Worm (Caenorhabditis elegans) whole organism, L3 larva: ENCODE measurements around the gene hst-3.2.
A peak's percentile ranks its signal among the peaks of the same experiment; 100 is the strongest.

Experiments used
- R02D3.7 ChIP-seq: fragments of 150-350 bp; optimal IDR thresholded peaks from 2 replicates; lab custom pipeline; 2014; ENCODE audit warnings: missing biosample characterization, missing genetic modification characterization
- ZK546.5 ChIP-seq: sonication (generic microtip); optimal IDR thresholded peaks from 2 replicates; lab custom pipeline; 2017; ENCODE audit warnings: missing biosample characterization, missing genetic modification characterization
- ama-1 ChIP-seq: fragments of 150-350 bp; optimal IDR thresholded peaks from 2 replicates; lab custom pipeline; 2018
- ceh-16 ChIP-seq: sonication (generic microtip); optimal IDR thresholded peaks from 2 replicates; lab custom pipeline; 2017; ENCODE audit warnings: missing biosample characterization, missing genetic modification characterization
- ceh-28 ChIP-seq: fragments of 150-350 bp; optimal IDR thresholded peaks from 2 replicates; lab custom pipeline; 2014; ENCODE audit warnings: missing biosample characterization, missing genetic modification reagents, missing genetic modification characterization
- ceh-82 ChIP-seq: fragments of 150-350 bp; optimal IDR thresholded peaks from 2 replicates; lab custom pipeline; 2014; ENCODE audit warnings: missing biosample characterization, missing genetic modification characterization
- ceh-9 ChIP-seq: sonication (generic microtip); optimal IDR thresholded peaks from 2 replicates; lab custom pipeline; 2018; ENCODE audit warnings: missing biosample characterization, missing genetic modification characterization
- egl-5 ChIP-seq: fragments of 150-350 bp; optimal IDR thresholded peaks from 2 replicates; lab custom pipeline; 2017; ENCODE audit warnings: missing biosample characterization, missing genetic modification reagents, missing genetic modification characterization, inconsistent platforms
- elt-1 ChIP-seq: fragments of 150-350 bp; optimal IDR thresholded peaks from 2 replicates; lab custom pipeline; 2014; ENCODE audit warnings: missing biosample characterization, missing genetic modification characterization
- elt-2 ChIP-seq: sonication (generic microtip); optimal IDR thresholded peaks from 2 replicates; lab custom pipeline; 2016; ENCODE audit warnings: missing genetic modification reagents, mild to moderate bottlenecking, missing genetic modification characterization, missing compliant biosample characterization
- elt-3 ChIP-seq, 3 experiments: fragments of 150-350 bp in 1 of 3; sonication (generic microtip) in 2 of 3; optimal IDR thresholded peaks; 2 replicates in 2 of 3; 4 replicates in 1 of 3; lab custom pipeline; 2014 to 2017; ENCODE audit warnings: missing biosample characterization in 3 of 3, missing genetic modification characterization in 3 of 3
- eor-1 ChIP-seq, 2 experiments: fragments of 150-350 bp; optimal IDR thresholded peaks; 2 replicates each; lab custom pipeline; 2014 to 2018; ENCODE audit warnings: missing biosample characterization in 2 of 2, missing genetic modification characterization in 2 of 2
- fkh-10 ChIP-seq: sonication (generic microtip); optimal IDR thresholded peaks from 2 replicates; lab custom pipeline; 2017; ENCODE audit warnings: missing biosample characterization, missing genetic modification reagents, missing genetic modification characterization
- fkh-2 ChIP-seq: fragments of 150-350 bp; optimal IDR thresholded peaks from 2 replicates; lab custom pipeline; 2014; ENCODE audit warnings: missing biosample characterization, missing genetic modification reagents, missing genetic modification characterization
- fos-1 ChIP-seq: fragments of 150-350 bp; optimal IDR thresholded peaks from 2 replicates; lab custom pipeline; 2014; ENCODE audit warnings: missing biosample characterization, missing genetic modification characterization
- hmg-11 ChIP-seq: sonication (generic microtip); optimal IDR thresholded peaks from 2 replicates; lab custom pipeline; 2016; ENCODE audit warnings: missing genetic modification characterization, missing compliant biosample characterization
- jun-1 ChIP-seq: fragments of 150-350 bp; optimal IDR thresholded peaks from 2 replicates; lab custom pipeline; 2014; ENCODE audit warnings: missing biosample characterization, missing genetic modification reagents, missing genetic modification characterization
- lin-15B ChIP-seq: fragments of 150-350 bp; optimal IDR thresholded peaks from 2 replicates; lab custom pipeline; 2014; ENCODE audit warnings: missing biosample characterization, missing genetic modification characterization
- lin-39 ChIP-seq: fragments of 150-350 bp; optimal IDR thresholded peaks from 2 replicates; lab custom pipeline; 2018; ENCODE audit warnings: missing biosample characterization, missing genetic modification reagents, missing genetic modification characterization
- lsy-12 ChIP-seq: sonication (generic microtip); optimal IDR thresholded peaks from 2 replicates; lab custom pipeline; 2016; ENCODE audit warnings: mild to moderate bottlenecking, missing genetic modification characterization, missing compliant biosample characterization
- mdl-1 ChIP-seq: fragments of 150-350 bp; optimal IDR thresholded peaks from 2 replicates; lab custom pipeline; 2014; ENCODE audit warnings: missing biosample characterization, missing genetic modification characterization
- mml-1 ChIP-seq: fragments of 150-350 bp; sonication (generic microtip); optimal IDR thresholded peaks from 3 replicates; lab custom pipeline; 2014; ENCODE audit warnings: missing biosample characterization, missing genetic modification characterization
- nfya-1 ChIP-seq: sonication (generic microtip); optimal IDR thresholded peaks from 2 replicates; lab custom pipeline; 2017; ENCODE audit warnings: missing genetic modification characterization, mild to moderate bottlenecking, missing compliant biosample characterization, antibody characterized with exemption, moderate library complexity; ENCODE audit not compliant: insufficient read depth
- nhr-11 ChIP-seq: fragments of 150-350 bp; optimal IDR thresholded peaks from 2 replicates; lab custom pipeline; 2014; ENCODE audit warnings: missing biosample characterization, missing genetic modification characterization
- nhr-237 ChIP-seq: fragments of 150-350 bp; optimal IDR thresholded peaks from 2 replicates; lab custom pipeline; 2014; ENCODE audit warnings: missing biosample characterization, missing genetic modification characterization
- nhr-25 ChIP-seq: sonication (generic microtip); optimal IDR thresholded peaks from 2 replicates; lab custom pipeline; 2017; ENCODE audit warnings: missing biosample characterization, missing genetic modification characterization
- nhr-28 ChIP-seq: fragments of 150-350 bp; optimal IDR thresholded peaks from 2 replicates; lab custom pipeline; 2014; ENCODE audit warnings: missing biosample characterization, missing genetic modification characterization
- nhr-43 ChIP-seq: sonication (generic microtip); optimal IDR thresholded peaks from 2 replicates; lab custom pipeline; 2016; ENCODE audit warnings: mild to moderate bottlenecking, missing genetic modification characterization, missing compliant biosample characterization; ENCODE audit not compliant: poor library complexity, severe bottlenecking
- nhr-67 ChIP-seq: fragments of 150-350 bp; optimal IDR thresholded peaks from 2 replicates; lab custom pipeline; 2014; ENCODE audit warnings: missing biosample characterization, missing genetic modification characterization
- nhr-76 ChIP-seq: fragments of 150-350 bp; sonication (generic microtip); optimal IDR thresholded peaks from 5 replicates; lab custom pipeline; 2014; ENCODE audit warnings: missing biosample characterization, missing genetic modification characterization
- nhr-77 ChIP-seq: fragments of 150-350 bp; optimal IDR thresholded peaks from 2 replicates; lab custom pipeline; 2014; ENCODE audit warnings: missing biosample characterization, missing genetic modification characterization
- pha-4 ChIP-seq: fragments of 150-350 bp; optimal IDR thresholded peaks from 2 replicates; lab custom pipeline; 2014; ENCODE audit warnings: missing biosample characterization, missing genetic modification reagents, missing genetic modification characterization
- pqm-1 ChIP-seq: fragments of 150-350 bp; optimal IDR thresholded peaks from 2 replicates; lab custom pipeline; 2017; ENCODE audit warnings: missing biosample characterization, missing genetic modification characterization, inconsistent platforms
- skn-1 ChIP-seq: fragments of 150-350 bp; optimal IDR thresholded peaks from 2 replicates; lab custom pipeline; 2014; ENCODE audit warnings: missing biosample characterization, missing genetic modification characterization
- snpc-4 ChIP-seq: fragments of 150-350 bp; optimal IDR thresholded peaks from 2 replicates; lab custom pipeline; 2014; ENCODE audit warnings: missing biosample characterization, missing genetic modification characterization
- tbx-2 ChIP-seq: sonication (generic microtip); optimal IDR thresholded peaks from 2 replicates; lab custom pipeline; 2016; ENCODE audit warnings: mild to moderate bottlenecking, missing genetic modification characterization, missing compliant biosample characterization
- unc-62 ChIP-seq: fragments of 150-350 bp; sonication (generic microtip); optimal IDR thresholded peaks from 4 replicates; lab custom pipeline; 2014; ENCODE audit warnings: missing biosample characterization, missing genetic modification reagents, missing genetic modification characterization
- ztf-11 ChIP-seq: fragments of 150-350 bp; optimal IDR thresholded peaks from 2 replicates; lab custom pipeline; 2014; ENCODE audit warnings: missing biosample characterization, missing genetic modification characterization
- ztf-4 ChIP-seq: fragments of 150-350 bp; optimal IDR thresholded peaks from 2 replicates; lab custom pipeline; 2014; ENCODE audit warnings: missing biosample characterization, missing genetic modification characterization

The hst-3.2 gene

ce11 chrX:2971542-2971988, 47.8 kb upstream of the hst-3.2 start:
- TF ChIP-seq pha-4 (tag; lab: Kevin White, UChicago), result peak; percentile 53
- TF ChIP-seq ZK546.5 (tag; lab: Kevin White, UChicago), result no peak
- TF ChIP-seq ama-1 (lab: Kevin White, UChicago), result peak; percentile 83
- no peak for TF ChIP-seq fkh-2 (tag; lab: Kevin White, UChicago)
- TF ChIP-seq elt-3 (tag; optimal IDR thresholded peaks at IDR 0.05; lab: Kevin White, UChicago), result no peak
- peak; percentile 76 for TF ChIP-seq nfya-1 (tag; lab: Kevin White, UChicago)
- peak; percentile 58 for TF ChIP-seq fos-1 (tag; lab: Kevin White, UChicago)
- TF ChIP-seq nhr-77 (tag; lab: Kevin White, UChicago), result no peak
- peak; percentile 88 for TF ChIP-seq ceh-28 (tag; lab: Kevin White, UChicago)
- TF ChIP-seq tbx-2, result no peak
- TF ChIP-seq ceh-82 (tag; lab: Kevin White, UChicago), result no peak
- TF ChIP-seq nhr-25 (tag; lab: Kevin White, UChicago), result no peak
- peak; percentile 13 for TF ChIP-seq lin-15B
- TF ChIP-seq hmg-11 (tag; lab: Kevin White, UChicago), result peak; percentile 62
- no peak for TF ChIP-seq nhr-237 (tag; lab: Kevin White, UChicago)
- TF ChIP-seq unc-62, result peak; percentile 80
- no peak for TF ChIP-seq R02D3.7
- no peak for TF ChIP-seq mml-1
- TF ChIP-seq fkh-10, result peak; percentile 71
- peak; percentile 55 for TF ChIP-seq snpc-4 (tag; lab: Kevin White, UChicago)
- no peak for TF ChIP-seq ceh-16 (tag; lab: Kevin White, UChicago)
- TF ChIP-seq egl-5 (tag; lab: Kevin White, UChicago), result peak; percentile 77
- peak; percentile 75 for TF ChIP-seq pqm-1 (tag; lab: Kevin White, UChicago)
- peak; percentile 81 for TF ChIP-seq jun-1
- no peak for TF ChIP-seq nhr-28 (tag; lab: Kevin White, UChicago)
- TF ChIP-seq nhr-11 (tag; lab: Kevin White, UChicago), result no peak
- no peak for TF ChIP-seq eor-1 (tag; optimal IDR thresholded peaks at IDR 0.05; lab: Kevin White, UChicago)
- TF ChIP-seq ztf-4, result no peak
- no peak for TF ChIP-seq ztf-11
- TF ChIP-seq elt-1 (tag; lab: Kevin White, UChicago), result peak; percentile 30
- peak; percentile 85 for TF ChIP-seq lin-39 (tag; lab: Kevin White, UChicago)
- no peak for TF ChIP-seq nhr-43 (tag; lab: Kevin White, UChicago)
- TF ChIP-seq lsy-12 (tag; lab: Kevin White, UChicago), result peak; percentile 70
- TF ChIP-seq nhr-67 (tag; lab: Kevin White, UChicago), result no peak
- no peak for TF ChIP-seq nhr-76
- peak; percentile 45 for TF ChIP-seq skn-1 (tag; lab: Kevin White, UChicago)
- TF ChIP-seq ceh-9 (tag; lab: Kevin White, UChicago), result no peak
- TF ChIP-seq mdl-1 (tag; lab: Kevin White, UChicago), result peak; percentile 86
- TF ChIP-seq elt-2 (tag; lab: Kevin White, UChicago), result peak; percentile 81
- TF ChIP-seq, all 47 proteins: peak for 19

- TF ChIP-seq mdl-1 (tag; lab: Kevin White, UChicago) (no peak), ceh-9 (tag; lab: Kevin White, UChicago) (no peak), nhr-25 (tag; lab: Kevin White, UChicago) (peak; percentile 9), elt-1 (tag; lab: Kevin White, UChicago) (peak; percentile 28), elt-2 (tag; lab: Kevin White, UChicago) (peak; percentile 33), pqm-1 (tag; lab: Kevin White, UChicago) (peak; percentile 33), pha-4 (tag; lab: Kevin White, UChicago) (peak; percentile 31), ZK546.5 (tag; lab: Kevin White, UChicago) (no peak), snpc-4 (tag; lab: Kevin White, UChicago) (peak; percentile 56), hmg-11 (tag; lab: Kevin White, UChicago) (no peak)
Observed at ce11 chrX:2970804-2971395, 47.1 kb upstream of the hst-3.2 start.

- no peak for TF ChIP-seq ceh-16 (tag; lab: Kevin White, UChicago)
- TF ChIP-seq lsy-12 (tag; lab: Kevin White, UChicago), result peak; percentile 32
- no peak for TF ChIP-seq nhr-237 (tag; lab: Kevin White, UChicago)
- no peak for TF ChIP-seq fkh-10
Observed at ce11 chrX:2970212-2970611, 46.4 kb upstream of the hst-3.2 start.
